Fruit fly (Drosophila melanogaster) whole organism, embryonic: ENCODE measurements around the gene dock.

Experiments
- Blimp-1 ChIP-seq: fragments of 200-800 bp; sonication (Bioruptor generic); optimal IDR thresholded peaks from 3 replicates; lab custom pipeline; 2018; ENCODE audit warnings: missing biosample characterization, missing genetic modification characterization, mild to moderate bottlenecking, moderate library complexity, missing genetic modification reagents
- CG10366 ChIP-seq: fragments of 200-800 bp; sonication (Bioruptor generic); IDR thresholded peaks from 2 replicates; pipeline ENCODE4 v1.3.6; 2022; ENCODE audit warnings: missing biosample characterization, missing genetic modification characterization
- CG10543 ChIP-seq: fragments of 200-800 bp; sonication (Bioruptor generic); optimal IDR thresholded peaks from 3 replicates; lab custom pipeline; 2017; ENCODE audit warnings: missing biosample characterization, mild to moderate bottlenecking, missing genetic modification characterization, moderate library complexity
- CG10654 ChIP-seq: fragments of 200-800 bp; sonication (Bioruptor generic); optimal IDR thresholded peaks from 2 replicates; lab custom pipeline; 2016; ENCODE audit warnings: missing biosample characterization, missing genetic modification characterization
- CG11504 ChIP-seq: fragments of 200-800 bp; sonication (Bioruptor generic); optimal IDR thresholded peaks from 3 replicates; lab custom pipeline; 2019; ENCODE audit warnings: missing biosample characterization, mild to moderate bottlenecking, missing genetic modification characterization, moderate library complexity
- CG11695 ChIP-seq: fragments of 200-800 bp; sonication (Bioruptor generic); IDR thresholded peaks from 3 replicates; pipeline ENCODE4 v1.3.6; 2022; ENCODE audit warnings: missing biosample characterization, missing genetic modification characterization
- CG12744 ChIP-seq: fragments of 200-800 bp; sonication (Bioruptor generic); optimal IDR thresholded peaks from 2 replicates; lab custom pipeline; 2016; ENCODE audit warnings: missing biosample characterization, missing genetic modification characterization
- CG13296 ChIP-seq: fragments of 200-800 bp; sonication (Bioruptor generic); optimal IDR thresholded peaks from 3 replicates; lab custom pipeline; 2018; ENCODE audit warnings: missing biosample characterization, mild to moderate bottlenecking, missing genetic modification characterization
- CG15011 ChIP-seq: fragments of 200-800 bp; sonication (Bioruptor generic); optimal IDR thresholded peaks from 3 replicates; lab custom pipeline; 2018; ENCODE audit warnings: missing biosample characterization, mild to moderate bottlenecking, missing genetic modification characterization
- CG1602 ChIP-seq: fragments of 200-800 bp; sonication (Bioruptor generic); optimal IDR thresholded peaks from 3 replicates; lab custom pipeline; 2016; ENCODE audit warnings: missing biosample characterization, missing genetic modification characterization
- CG17385 ChIP-seq: fragments of 200-800 bp; sonication (Bioruptor generic); optimal IDR thresholded peaks from 3 replicates; lab custom pipeline; 2018; ENCODE audit warnings: missing biosample characterization, mild to moderate bottlenecking, missing genetic modification characterization
- CG2678 ChIP-seq: fragments of 200-800 bp; sonication (Bioruptor generic); optimal IDR thresholded peaks from 3 replicates; lab custom pipeline; 2019; ENCODE audit warnings: missing biosample characterization, mild to moderate bottlenecking, missing genetic modification characterization, moderate library complexity
- CG30020 ChIP-seq: fragments of 200-800 bp; optimal IDR thresholded peaks from 2 replicates; lab custom pipeline; 2019; ENCODE audit warnings: missing biosample characterization, mild to moderate bottlenecking, missing genetic modification characterization, moderate library complexity
- CG4282 ChIP-seq: fragments of 200-800 bp; sonication (Bioruptor generic); optimal IDR thresholded peaks from 2 replicates; lab custom pipeline; 2016; ENCODE audit warnings: missing biosample characterization, missing genetic modification characterization
- CG4360 ChIP-seq: fragments of 200-800 bp; sonication (Bioruptor generic); IDR thresholded peaks from 2 replicates; pipeline ENCODE4 v1.3.6; 2022; ENCODE audit warnings: missing biosample characterization, missing genetic modification characterization
- CG4404 ChIP-seq: fragments of 200-800 bp; sonication (Bioruptor generic); IDR thresholded peaks from 2 replicates; pipeline ENCODE4 v1.3.6; 2022; ENCODE audit warnings: missing biosample characterization, missing genetic modification characterization
- CG7556 ChIP-seq: fragments of 200-800 bp; sonication (Bioruptor generic); optimal IDR thresholded peaks from 2 replicates; lab custom pipeline; 2017; ENCODE audit warnings: missing biosample characterization, mild to moderate bottlenecking, missing genetic modification characterization
- CG8290 ChIP-seq, 3 experiments: fragments of 200-800 bp; sonication (Bioruptor generic); optimal IDR thresholded peaks; 2 replicates each; lab custom pipeline; 2016 to 2019; ENCODE audit warnings: missing biosample characterization in 3 of 3, missing genetic modification characterization in 3 of 3, mild to moderate bottlenecking in 2 of 3, moderate library complexity in 1 of 3
- CoRest ChIP-seq: fragments of 200-800 bp; sonication (Bioruptor generic); optimal IDR thresholded peaks from 3 replicates; lab custom pipeline; 2018; ENCODE audit warnings: missing biosample characterization, mild to moderate bottlenecking, missing genetic modification characterization, moderate library complexity
- Dp ChIP-seq: fragments of 200-800 bp; sonication (Bioruptor generic); optimal IDR thresholded peaks from 2 replicates; lab custom pipeline; 2018; ENCODE audit warnings: missing biosample characterization, mild to moderate bottlenecking, missing genetic modification characterization, moderate library complexity
- Drgx ChIP-seq: fragments of 200-800 bp; sonication (Bioruptor generic); IDR thresholded peaks from 2 replicates; pipeline ENCODE4 v1.3.6; 2022; ENCODE audit warnings: missing biosample characterization, missing genetic modification characterization
- E2f2 ChIP-seq: fragments of 200-800 bp; sonication (Bioruptor generic); IDR thresholded peaks from 2 replicates; pipeline ENCODE4 v1.3.6; 2022; ENCODE audit warnings: missing biosample characterization, missing genetic modification characterization
- Elba2 ChIP-seq: fragments of 200-800 bp; sonication (Bioruptor generic); optimal IDR thresholded peaks from 3 replicates; lab custom pipeline; 2016; ENCODE audit warnings: missing biosample characterization, missing genetic modification characterization
- Ets65A ChIP-seq: fragments of 200-800 bp; sonication (Bioruptor generic); peaks from one replicate; lab custom pipeline; 2016; ENCODE audit warnings: missing biosample characterization, missing genetic modification characterization
- Gug ChIP-seq: fragments of 200-800 bp; sonication (Bioruptor generic); IDR thresholded peaks from 4 replicates; pipeline ENCODE4 v1.3.6; 2022; ENCODE audit warnings: missing biosample characterization, missing genetic modification characterization
- H15 ChIP-seq: fragments of 200-800 bp; sonication (Bioruptor generic); IDR thresholded peaks from 3 replicates; pipeline ENCODE4 v1.3.6; 2022; ENCODE audit warnings: missing biosample characterization, missing genetic modification characterization
- HLH3B ChIP-seq: fragments of 200-800 bp; sonication (Bioruptor generic); IDR thresholded peaks from 2 replicates; pipeline ENCODE4 v1.3.6; 2022; ENCODE audit warnings: missing biosample characterization, missing genetic modification characterization
- Lhr ChIP-seq: fragments of 200-800 bp; sonication (Bioruptor generic); optimal IDR thresholded peaks from 3 replicates; lab custom pipeline; 2017; ENCODE audit warnings: mild to moderate bottlenecking, missing biosample characterization, missing genetic modification reagents, missing genetic modification characterization
- Lpt ChIP-seq: fragments of >200 bp; optimal IDR thresholded peaks from 2 replicates; lab custom pipeline; 2018; ENCODE audit warnings: missing biosample characterization, missing genetic modification characterization
- Med ChIP-seq: fragments of 200-800 bp; sonication (Bioruptor generic); peaks from one replicate; lab custom pipeline; 2016; ENCODE audit warnings: missing biosample characterization, missing genetic modification characterization, mild to moderate bottlenecking, inconsistent platforms, moderate library complexity
- Nf-YC ChIP-seq: fragments of 200-800 bp; optimal IDR thresholded peaks from 3 replicates; lab custom pipeline; 2019; ENCODE audit warnings: missing biosample characterization, mild to moderate bottlenecking, missing genetic modification characterization, moderate library complexity
- Oaz ChIP-seq: fragments of 200-800 bp; sonication (Bioruptor generic); IDR thresholded peaks from 2 replicates; pipeline ENCODE4 v1.3.6; 2022; ENCODE audit warnings: missing biosample characterization, missing genetic modification characterization
- cas ChIP-seq: fragments of 200-800 bp; sonication (Bioruptor generic); IDR thresholded peaks from 2 replicates; pipeline ENCODE4 v1.3.6; 2022; ENCODE audit warnings: missing biosample characterization, missing genetic modification characterization
- caup ChIP-seq: fragments of 200-800 bp; sonication (Bioruptor generic); optimal IDR thresholded peaks from 3 replicates; lab custom pipeline; 2017; ENCODE audit warnings: missing biosample characterization, mild to moderate bottlenecking, missing genetic modification characterization, moderate library complexity; ENCODE audit not compliant: severe bottlenecking
- ci ChIP-seq: fragments of 200-800 bp; sonication (Bioruptor generic); IDR thresholded peaks from 3 replicates; pipeline ENCODE4 v1.3.6; 2022; ENCODE audit warnings: missing biosample characterization, missing genetic modification characterization
- corto ChIP-seq: fragments of 200-800 bp; sonication (Bioruptor generic); optimal IDR thresholded peaks from 2 replicates; lab custom pipeline; 2016; ENCODE audit warnings: missing biosample characterization, mild to moderate bottlenecking, missing genetic modification characterization, moderate library complexity
- dati ChIP-seq: fragments of 200-800 bp; sonication (Bioruptor generic); IDR thresholded peaks from 2 replicates; pipeline ENCODE4 v1.3.6; 2022; ENCODE audit warnings: missing biosample characterization, missing genetic modification characterization
- gcm2 ChIP-seq: fragments of 200-800 bp; sonication (Bioruptor generic); optimal IDR thresholded peaks from 2 replicates; lab custom pipeline; 2016; ENCODE audit warnings: missing biosample characterization, missing genetic modification characterization
- jing ChIP-seq: fragments of 200-800 bp; sonication (Bioruptor generic); optimal IDR thresholded peaks from 2 replicates; lab custom pipeline; 2018; ENCODE audit warnings: missing biosample characterization, mild to moderate bottlenecking, missing genetic modification characterization
- lab ChIP-seq: fragments of 200-800 bp; sonication (Bioruptor generic); optimal IDR thresholded peaks from 3 replicates; lab custom pipeline; 2017; ENCODE audit warnings: missing biosample characterization, missing genetic modification characterization, mild to moderate bottlenecking, moderate library complexity, missing genetic modification reagents
- luna ChIP-seq: fragments of 200-800 bp; sonication (Bioruptor generic); optimal IDR thresholded peaks from 2 replicates; lab custom pipeline; 2016; ENCODE audit warnings: missing biosample characterization, missing genetic modification characterization
- otp ChIP-seq: fragments of 200-800 bp; sonication (Bioruptor generic); IDR thresholded peaks from 3 replicates; pipeline ENCODE4, ENCODE4 v1.3.6; 2022; ENCODE audit warnings: missing biosample characterization, missing genetic modification characterization
- phol ChIP-seq: fragments of 200-800 bp; sonication (Bioruptor generic); optimal IDR thresholded peaks from 3 replicates; lab custom pipeline; 2018; ENCODE audit warnings: missing biosample characterization, mild to moderate bottlenecking, missing genetic modification characterization, moderate library complexity
- sisA ChIP-seq: fragments of 200-800 bp; sonication (Bioruptor generic); IDR thresholded peaks from 2 replicates; pipeline ENCODE4 v1.3.6; 2022; ENCODE audit warnings: missing biosample characterization, missing genetic modification characterization
- sug ChIP-seq: fragments of 200-800 bp; optimal IDR thresholded peaks from 2 replicates; lab custom pipeline; 2019; ENCODE audit warnings: missing biosample characterization, mild to moderate bottlenecking, missing genetic modification characterization, moderate library complexity
- unpg ChIP-seq: fragments of 200-800 bp; sonication (Bioruptor generic); optimal IDR thresholded peaks from 3 replicates; lab custom pipeline; 2018; ENCODE audit warnings: missing biosample characterization, mild to moderate bottlenecking, missing genetic modification characterization, moderate library complexity
- zfh1 ChIP-seq: fragments of 200-800 bp; sonication (Bioruptor generic); IDR thresholded peaks from 3 replicates; pipeline ENCODE4 v1.3.6; 2022; ENCODE audit warnings: missing biosample characterization, missing genetic modification characterization
- zfh2 ChIP-seq: fragments of 200-800 bp; sonication (Bioruptor generic); optimal IDR thresholded peaks from 2 replicates; lab custom pipeline; 2016; ENCODE audit warnings: missing biosample characterization, missing genetic modification characterization

dock gene

dm6 chr2L:819315-820032, 6.3 kb upstream of the dock start, which contains the start of the genes PGAP2 and Clp (continued):
- TF ChIP-seq unpg (GFP tag; lab: Kevin White, UChicago) (peak; percentile 69), gcm2 (GFP tag; lab: Kevin White, UChicago) (no peak), CG11504 (peak; percentile 80), Elba2 (no peak), CG30020 (tag; lab: Kevin White, UChicago) (peak; percentile 60), Ets65A (peak; percentile 95), CG4360 (GFP tag; lab: Robert Waterston, UW) (peak; percentile 71), CG8290 (GFP tag; optimal IDR thresholded peaks at IDR 0.05; lab: Kevin White, UChicago) (peak; percentile 81), CG8290 (tag; optimal IDR thresholded peaks at IDR 0.05; lab: Kevin White, UChicago) (no peak), H15 (peak; percentile 73), corto (GFP tag; lab: Kevin White, UChicago) (no peak), CoRest (tag; lab: Kevin White, UChicago) (peak; percentile 87), Lpt (GFP tag; lab: Kevin White, UChicago) (no peak), CG12744 (GFP tag; lab: Kevin White, UChicago) (peak; percentile 21), CG4282 (GFP tag; lab: Kevin White, UChicago) (no peak), caup (GFP tag; lab: Kevin White, UChicago) (peak; percentile 42), Drgx (GFP tag; lab: Robert Waterston, UW) (0 out of 2 replicates have a peak, but pooled peaks have one; percentile 17), CG7556 (GFP tag; lab: Kevin White, UChicago) (peak; percentile 65), zfh1 (GFP tag; lab: Robert Waterston, UW) (peak; percentile 65; the same call in 2 of the 3 replicates), jing (GFP tag; lab: Kevin White, UChicago) (no peak), Oaz (GFP tag; lab: Robert Waterston, UW) (peak; percentile 77), luna (GFP tag; lab: Kevin White, UChicago) (no peak), sisA (GFP tag; lab: Robert Waterston, UW) (peak; percentile 76), CG15011 (GFP tag; lab: Kevin White, UChicago) (peak; percentile 47), CG1602 (GFP tag; lab: Kevin White, UChicago) (peak; percentile 79), E2f2 (GFP tag; lab: Robert Waterston, UW) (peak; percentile 32; the same call in 1 of the 2 replicates), Gug (GFP tag; lab: Robert Waterston, UW) (peak; percentile 63; the same call in 3 of the 4 replicates), CG13296 (GFP tag; lab: Kevin White, UChicago) (peak; percentile 38), Lhr (GFP tag; lab: Kevin White, UChicago) (peak; percentile 52), cas (0 out of 2 replicates have a peak, but pooled peaks have one; percentile 13), CG10654 (GFP tag; lab: Kevin White, UChicago) (peak; percentile 62), HLH3B (peak; percentile 58)

dm6 chr2L:821242-821985, 4.4 kb upstream of the dock start, which contains the start of gene CG3662:
Gene CG3662 (plus strand): TSS chr2L:821289.
- TF ChIP-seq CG2678 (tag; lab: Kevin White, UChicago) (no peak), ci (GFP tag; lab: Robert Waterston, UW) (peak; percentile 72; the same call in 2 of the 3 replicates), luna (GFP tag; lab: Kevin White, UChicago) (no peak), CG4404 (GFP tag; lab: Robert Waterston, UW) (no peak), E2f2 (GFP tag; lab: Robert Waterston, UW) (peak; percentile 99), Nf-YC (tag; lab: Kevin White, UChicago) (peak; percentile 20), Med (GFP tag; lab: Kevin White, UChicago) (peak; percentile 88), CG17385 (GFP tag; lab: Kevin White, UChicago) (no peak), dati (GFP tag; lab: Robert Waterston, UW) (no peak), Dp (peak; percentile 98), CG11695 (GFP tag; lab: Robert Waterston, UW) (no peak), otp (GFP tag; lab: Robert Waterston, UW) (no peak), zfh2 (GFP tag; lab: Kevin White, UChicago) (no peak), CG10366 (GFP tag; lab: Robert Waterston, UW) (no peak), sug (tag; lab: Kevin White, UChicago) (peak; percentile 36), Blimp-1 (GFP tag; lab: Kevin White, UChicago) (no peak), phol (tag; lab: Kevin White, UChicago) (peak; percentile 60), CG10543 (GFP tag; lab: Kevin White, UChicago) (no peak), lab (GFP tag; lab: Kevin White, UChicago) (no peak)
